Worm (Caenorhabditis elegans) whole organism, L2 larva: ENCODE data around the gene T25B2.1.

Experiments used
- ama-1 ChIP-seq: fragments of 150-350 bp; optimal IDR thresholded peaks from 2 replicates; lab custom pipeline; 2018; ENCODE audit warnings: inconsistent platforms
- blmp-1 ChIP-seq: sonication (generic microtip); optimal IDR thresholded peaks from 2 replicates; lab custom pipeline; 2017; ENCODE audit warnings: missing genetic modification characterization, mild to moderate bottlenecking, missing compliant biosample characterization, antibody characterized with exemption, moderate library complexity; ENCODE audit not compliant: insufficient read depth
- egl-27 ChIP-seq: sonication (generic microtip); optimal IDR thresholded peaks from 3 replicates; lab custom pipeline; 2017; ENCODE audit warnings: missing biosample characterization, missing genetic modification reagents, missing genetic modification characterization
- gmeb-1 ChIP-seq: fragments of 150-350 bp; optimal IDR thresholded peaks from 2 replicates; lab custom pipeline; 2014; ENCODE audit warnings: missing biosample characterization, missing genetic modification characterization
- lin-13 ChIP-seq: fragments of 150-350 bp; optimal IDR thresholded peaks from 2 replicates; lab custom pipeline; 2014; ENCODE audit warnings: missing biosample characterization, missing genetic modification reagents, missing genetic modification characterization
- lin-39 ChIP-seq: fragments of 150-350 bp; optimal IDR thresholded peaks from 2 replicates; lab custom pipeline; 2014; ENCODE audit warnings: missing biosample characterization, missing genetic modification reagents, missing genetic modification characterization
- lsy-2 ChIP-seq, 2 experiments: fragments of 150-350 bp in 1 of 2; sonication (generic microtip) in 1 of 2; optimal IDR thresholded peaks; 2 replicates each; lab custom pipeline; 2014 to 2017; ENCODE audit warnings: missing biosample characterization in 2 of 2, missing genetic modification characterization in 2 of 2
- nhr-11 ChIP-seq: fragments of 150-350 bp; optimal IDR thresholded peaks from 2 replicates; lab custom pipeline; 2014; ENCODE audit warnings: missing biosample characterization, missing genetic modification characterization
- nhr-237 ChIP-seq: fragments of 150-350 bp; optimal IDR thresholded peaks from 2 replicates; lab custom pipeline; 2014; ENCODE audit warnings: missing biosample characterization, missing genetic modification characterization
- sma-9 ChIP-seq, 2 experiments: fragments of 150-350 bp in 1 of 2; sonication (generic microtip) in 1 of 2; optimal IDR thresholded peaks; 2 replicates each; lab custom pipeline; 2014 to 2016; ENCODE audit warnings: missing genetic modification characterization in 2 of 2, mild to moderate bottlenecking in 1 of 2, missing biosample characterization in 1 of 2, missing compliant biosample characterization in 1 of 2, missing genetic modification reagents in 1 of 2, moderate library complexity in 1 of 2
- snpc-4 ChIP-seq: fragments of 150-350 bp; optimal IDR thresholded peaks from 2 replicates; lab custom pipeline; 2014; ENCODE audit warnings: missing biosample characterization, missing genetic modification characterization
- unc-39 ChIP-seq: fragments of 150-350 bp; optimal IDR thresholded peaks from 2 replicates; lab custom pipeline; 2014; ENCODE audit warnings: missing biosample characterization, missing genetic modification characterization
- unc-62 ChIP-seq: fragments of 150-350 bp; optimal IDR thresholded peaks from 2 replicates; lab custom pipeline; 2014; ENCODE audit warnings: missing biosample characterization, missing genetic modification reagents, missing genetic modification characterization
- ztf-11 ChIP-seq: sonication (generic microtip); optimal IDR thresholded peaks from 2 replicates; lab custom pipeline; 2017; ENCODE audit warnings: missing biosample characterization, missing genetic modification characterization

DNA sequence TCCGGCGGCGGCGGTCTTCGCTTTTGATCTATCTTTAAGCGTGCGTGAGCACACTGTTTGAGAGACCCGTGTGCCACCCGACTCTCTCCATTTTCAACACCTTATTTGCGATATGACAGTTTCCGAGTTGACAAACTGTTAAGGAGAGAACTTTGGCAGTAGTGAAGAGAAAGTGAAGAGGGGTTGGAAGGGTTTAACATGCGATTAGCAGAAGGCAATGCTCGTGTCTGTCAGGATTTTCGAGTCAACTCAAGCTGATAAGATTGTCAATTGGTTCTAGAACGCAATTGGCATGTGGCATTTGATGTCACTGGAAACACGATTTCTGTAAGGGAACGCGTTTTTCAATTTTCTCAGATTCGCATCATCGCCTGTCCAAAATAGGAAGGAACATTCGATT lies 6.4 kb upstream of the T25B2.1 start:
- TF ChIP-seq unc-39 (tag; lab: Kevin White, UChicago), result no peak
- no peak for TF ChIP-seq lin-39 (tag; lab: Kevin White, UChicago)
- TF ChIP-seq lsy-2 (tag; optimal IDR thresholded peaks at IDR 0.05; lab: Kevin White, UChicago), result no peak
- TF ChIP-seq nhr-237 (tag; lab: Kevin White, UChicago), result no peak
- TF ChIP-seq ztf-11 (tag; lab: Kevin White, UChicago), result no peak
- TF ChIP-seq egl-27, result no peak
- TF ChIP-seq gmeb-1 (tag; lab: Kevin White, UChicago), result no peak
- no peak for TF ChIP-seq nhr-11 (tag; lab: Kevin White, UChicago)
- no peak for TF ChIP-seq ama-1 (lab: Kevin White, UChicago)
- no peak for TF ChIP-seq unc-62 (GFP tag; lab: Kevin White, UChicago)
- no peak for TF ChIP-seq snpc-4 (tag; lab: Kevin White, UChicago)
- TF ChIP-seq sma-9 (GFP tag; optimal IDR thresholded peaks at IDR 0.05; lab: Kevin White, UChicago), result no peak
- TF ChIP-seq sma-9 (tag; optimal IDR thresholded peaks at IDR 0.05; lab: Kevin White, UChicago), result no peak
- no peak for TF ChIP-seq lin-13 (GFP tag; lab: Kevin White, UChicago)
- TF ChIP-seq blmp-1 (tag; lab: Kevin White, UChicago), result no peak
